Fruit fly (Drosophila melanogaster) whole organism, adult: ENCODE results near the gene scyl.

Source experiments
- CG11617 ChIP-seq: fragments of 200-800 bp; sonication (Bioruptor generic); optimal IDR thresholded peaks from 2 replicates; lab custom pipeline; 2017; ENCODE audit warnings: mild to moderate bottlenecking, missing biosample characterization, missing genetic modification reagents, missing genetic modification characterization
- CG12768 ChIP-seq: fragments of 200-800 bp; sonication (Bioruptor generic); optimal IDR thresholded peaks from 2 replicates; lab custom pipeline; 2017; ENCODE audit warnings: missing biosample characterization, missing genetic modification characterization, mild to moderate bottlenecking, moderate library complexity, missing genetic modification reagents
- CG14711 ChIP-seq: fragments of 200-800 bp; sonication (Bioruptor generic); optimal IDR thresholded peaks from 2 replicates; lab custom pipeline; 2018; ENCODE audit warnings: missing biosample characterization, mild to moderate bottlenecking, missing genetic modification characterization, moderate library complexity
- CG1620 ChIP-seq: fragments of 200-800 bp; sonication (Bioruptor generic); optimal IDR thresholded peaks from 2 replicates; lab custom pipeline; 2016; ENCODE audit warnings: missing biosample characterization, missing genetic modification characterization
- CG33017 ChIP-seq: fragments of 200-800 bp; sonication (Bioruptor generic); optimal IDR thresholded peaks from 2 replicates; lab custom pipeline; 2018; ENCODE audit warnings: missing biosample characterization, mild to moderate bottlenecking, missing genetic modification characterization, moderate library complexity
- CG5204 ChIP-seq: fragments of 200-800 bp; sonication (Bioruptor generic); optimal IDR thresholded peaks from 2 replicates; lab custom pipeline; 2016; ENCODE audit warnings: missing biosample characterization, missing genetic modification characterization
- CG7045 ChIP-seq: fragments of 200-800 bp; sonication (Bioruptor generic); optimal IDR thresholded peaks from 2 replicates; lab custom pipeline; 2017; ENCODE audit warnings: missing biosample characterization, mild to moderate bottlenecking, missing genetic modification characterization
- CG7101 ChIP-seq: fragments of 200-800 bp; sonication (Bioruptor generic); optimal IDR thresholded peaks from 2 replicates; lab custom pipeline; 2018; ENCODE audit warnings: missing biosample characterization, mild to moderate bottlenecking, missing genetic modification characterization, moderate library complexity
- Clk ChIP-seq: fragments of 200-800 bp; sonication (Bioruptor generic); optimal IDR thresholded peaks from 2 replicates; lab custom pipeline; 2017; ENCODE audit warnings: missing biosample characterization, missing genetic modification characterization
- Crg-1 ChIP-seq: fragments of 200-800 bp; sonication (Bioruptor generic); optimal IDR thresholded peaks from 2 replicates; lab custom pipeline; 2016; ENCODE audit warnings: missing biosample characterization, missing genetic modification characterization
- Hr96 ChIP-seq: fragments of 200-800 bp; sonication (Bioruptor generic); optimal IDR thresholded peaks from 2 replicates; lab custom pipeline; 2016; ENCODE audit warnings: missing biosample characterization, missing genetic modification characterization
- Mnt ChIP-seq: fragments of 200-800 bp; sonication (Bioruptor generic); optimal IDR thresholded peaks from 2 replicates; lab custom pipeline; 2016; ENCODE audit warnings: missing biosample characterization, mild to moderate bottlenecking, missing genetic modification characterization
- bab1 ChIP-seq: fragments of 200-800 bp; sonication (Bioruptor generic); optimal IDR thresholded peaks from 3 replicates; lab custom pipeline; 2019; ENCODE audit warnings: missing biosample characterization, mild to moderate bottlenecking, missing genetic modification characterization, moderate library complexity
- cic ChIP-seq: fragments of 200-800 bp; sonication (Bioruptor generic); optimal IDR thresholded peaks from 2 replicates; lab custom pipeline; 2017; ENCODE audit warnings: missing biosample characterization, mild to moderate bottlenecking, missing genetic modification characterization, moderate library complexity
- cnc ChIP-seq, 2 experiments: fragments of >200 bp; optimal IDR thresholded peaks; 2 replicates each; lab custom pipeline; 2017
- kay ChIP-seq: fragments of 200-800 bp; sonication (Bioruptor generic); peaks from one replicate; lab custom pipeline; 2016; ENCODE audit warnings: missing biosample characterization, missing genetic modification characterization, borderline replicate concordance
- ovo ChIP-seq: fragments of 200-800 bp; sonication (Bioruptor generic); optimal IDR thresholded peaks from 2 replicates; lab custom pipeline; 2016; ENCODE audit warnings: missing biosample characterization, missing genetic modification characterization
- pad ChIP-seq: fragments of 200-800 bp; sonication (Bioruptor generic); optimal IDR thresholded peaks from 3 replicates; lab custom pipeline; 2017; ENCODE audit warnings: missing biosample characterization, missing genetic modification characterization, mild to moderate bottlenecking, moderate library complexity, missing genetic modification reagents
- tj ChIP-seq: fragments of 200-800 bp; sonication (Bioruptor generic); optimal IDR thresholded peaks from 3 replicates; lab custom pipeline; 2017; ENCODE audit warnings: missing biosample characterization, mild to moderate bottlenecking, missing genetic modification characterization, moderate library complexity
- toe ChIP-seq: fragments of 200-800 bp; sonication (Bioruptor generic); optimal IDR thresholded peaks from 2 replicates; lab custom pipeline; 2016; ENCODE audit warnings: missing biosample characterization, missing genetic modification characterization

The scyl gene

DNA sequence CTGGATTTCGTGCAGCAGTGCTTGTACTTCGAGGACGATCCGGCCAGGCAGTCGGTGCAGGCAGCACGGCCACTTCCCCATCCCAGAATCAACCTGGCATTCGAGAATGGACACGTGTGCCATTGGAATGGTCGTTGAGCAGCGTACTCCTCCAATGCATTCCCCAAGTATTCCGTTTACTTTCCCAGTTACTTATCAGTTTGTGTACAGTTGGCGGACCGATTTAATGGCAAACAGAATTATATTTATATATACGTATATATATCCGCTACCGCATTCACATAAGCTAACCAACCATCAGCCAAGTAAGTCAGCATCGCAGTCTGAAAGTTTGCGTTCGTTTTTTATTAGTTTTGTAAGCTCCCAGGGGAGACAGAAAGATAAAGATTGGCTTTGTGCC, 38.5 kb upstream of the scyl start:
- no peak for TF ChIP-seq pad
- TF ChIP-seq Crg-1, result no peak
- peak; percentile 68 for TF ChIP-seq cic (GFP tag; lab: Kevin White, UChicago)
- TF ChIP-seq CG7101 (tag; lab: Kevin White, UChicago), result no peak
- TF ChIP-seq CG11617 (GFP tag; lab: Kevin White, UChicago), result no peak
- TF ChIP-seq CG7045, result no peak
- TF ChIP-seq Mnt (GFP tag; lab: Kevin White, UChicago), result no peak
- TF ChIP-seq CG5204 (GFP tag; lab: Kevin White, UChicago), result no peak
- no peak for TF ChIP-seq Clk (GFP tag; lab: Kevin White, UChicago)
- no peak for TF ChIP-seq Hr96 (GFP tag; lab: Kevin White, UChicago)
- no peak for TF ChIP-seq CG33017 (tag; lab: Kevin White, UChicago)
- TF ChIP-seq CG14711 (tag; lab: Kevin White, UChicago), result no peak
- TF ChIP-seq bab1 (GFP tag; lab: Kevin White, UChicago), result no peak
- TF ChIP-seq tj (GFP tag; lab: Kevin White, UChicago), result no peak
- no peak for TF ChIP-seq toe (GFP tag; lab: Kevin White, UChicago)
- peak; percentile 88 for TF ChIP-seq kay (GFP tag; lab: Kevin White, UChicago)
- no peak for TF ChIP-seq ovo
- TF ChIP-seq CG12768 (GFP tag; lab: Kevin White, UChicago), result peak; percentile 12
- no peak for TF ChIP-seq CG1620 (GFP tag; lab: Kevin White, UChicago)
- no peak for TF ChIP-seq cnc (optimal IDR thresholded peaks at IDR 0.05; lab: Kevin White, UChicago)

DNA sequence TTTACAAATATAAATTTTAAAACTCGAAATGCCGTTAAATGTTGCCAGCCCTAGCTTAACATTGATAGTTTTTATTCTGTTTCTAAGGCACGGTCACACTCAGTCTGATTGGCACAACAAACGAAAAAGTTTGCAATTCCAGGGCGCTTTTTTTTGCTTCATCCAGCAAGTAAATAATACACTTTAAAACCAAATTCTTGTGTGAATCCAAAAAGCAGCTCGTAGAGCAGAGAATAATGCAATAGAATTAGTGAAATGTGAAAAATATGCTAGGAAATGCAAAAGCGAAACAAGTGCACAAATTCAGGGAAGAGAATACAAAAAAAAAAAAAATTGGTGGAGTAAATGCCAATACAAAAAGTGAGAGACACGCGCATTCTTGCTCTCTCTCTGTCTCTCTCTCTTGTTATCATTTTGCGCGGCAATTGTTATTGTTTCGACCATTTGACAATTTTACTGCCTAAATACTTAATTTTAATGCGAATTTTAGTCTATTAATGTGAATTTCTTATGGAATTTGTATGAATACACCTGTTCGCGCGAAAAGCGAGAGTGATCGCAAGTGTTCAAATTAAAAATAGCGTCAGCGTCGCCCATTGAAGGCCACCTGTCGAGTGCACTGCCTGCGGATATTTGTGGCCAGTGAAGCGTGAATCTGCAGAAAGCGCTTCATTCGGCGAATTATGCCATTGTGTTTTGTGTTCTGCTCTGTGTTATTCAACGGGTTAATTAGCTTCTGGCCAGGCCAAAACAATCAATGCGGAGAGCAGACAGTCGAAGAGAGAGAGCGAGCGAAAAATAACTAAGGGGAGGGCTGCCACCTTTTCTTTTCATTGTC, 37.5 kb upstream of the scyl start, which contains the start of gene CG42671:
TSS of gene CG42671 (plus strand) at position 100 of the 838 bp plus-strand sequence.
- TF ChIP-seq CG5204 (GFP tag; lab: Kevin White, UChicago), result no peak
- TF ChIP-seq Clk (GFP tag; lab: Kevin White, UChicago), result no peak
- peak; percentile 50 for TF ChIP-seq bab1 (GFP tag; lab: Kevin White, UChicago)
- peak; percentile 48 for TF ChIP-seq CG1620 (GFP tag; lab: Kevin White, UChicago)
- TF ChIP-seq Mnt (GFP tag; lab: Kevin White, UChicago), result peak; percentile 55
- TF ChIP-seq Crg-1, result no peak
- no peak for TF ChIP-seq ovo
- no peak for TF ChIP-seq CG14711 (tag; lab: Kevin White, UChicago)
- TF ChIP-seq CG7045, result no peak
- TF ChIP-seq kay (GFP tag; lab: Kevin White, UChicago), result peak; percentile 27
- peak; percentile 7 for TF ChIP-seq CG33017 (tag; lab: Kevin White, UChicago)
- TF ChIP-seq CG12768 (GFP tag; lab: Kevin White, UChicago), result no peak
- no peak for TF ChIP-seq pad
- peak; percentile 29 for TF ChIP-seq cic (GFP tag; lab: Kevin White, UChicago)
- TF ChIP-seq CG7101 (tag; lab: Kevin White, UChicago), result peak; percentile 4
- no peak for TF ChIP-seq CG11617 (GFP tag; lab: Kevin White, UChicago)
- peak; percentile 67 for TF ChIP-seq tj (GFP tag; lab: Kevin White, UChicago)
- no peak for TF ChIP-seq toe (GFP tag; lab: Kevin White, UChicago)
- no peak for TF ChIP-seq Hr96 (GFP tag; lab: Kevin White, UChicago)
- no peak for TF ChIP-seq cnc (optimal IDR thresholded peaks at IDR 0.05; lab: Kevin White, UChicago)

DNA sequence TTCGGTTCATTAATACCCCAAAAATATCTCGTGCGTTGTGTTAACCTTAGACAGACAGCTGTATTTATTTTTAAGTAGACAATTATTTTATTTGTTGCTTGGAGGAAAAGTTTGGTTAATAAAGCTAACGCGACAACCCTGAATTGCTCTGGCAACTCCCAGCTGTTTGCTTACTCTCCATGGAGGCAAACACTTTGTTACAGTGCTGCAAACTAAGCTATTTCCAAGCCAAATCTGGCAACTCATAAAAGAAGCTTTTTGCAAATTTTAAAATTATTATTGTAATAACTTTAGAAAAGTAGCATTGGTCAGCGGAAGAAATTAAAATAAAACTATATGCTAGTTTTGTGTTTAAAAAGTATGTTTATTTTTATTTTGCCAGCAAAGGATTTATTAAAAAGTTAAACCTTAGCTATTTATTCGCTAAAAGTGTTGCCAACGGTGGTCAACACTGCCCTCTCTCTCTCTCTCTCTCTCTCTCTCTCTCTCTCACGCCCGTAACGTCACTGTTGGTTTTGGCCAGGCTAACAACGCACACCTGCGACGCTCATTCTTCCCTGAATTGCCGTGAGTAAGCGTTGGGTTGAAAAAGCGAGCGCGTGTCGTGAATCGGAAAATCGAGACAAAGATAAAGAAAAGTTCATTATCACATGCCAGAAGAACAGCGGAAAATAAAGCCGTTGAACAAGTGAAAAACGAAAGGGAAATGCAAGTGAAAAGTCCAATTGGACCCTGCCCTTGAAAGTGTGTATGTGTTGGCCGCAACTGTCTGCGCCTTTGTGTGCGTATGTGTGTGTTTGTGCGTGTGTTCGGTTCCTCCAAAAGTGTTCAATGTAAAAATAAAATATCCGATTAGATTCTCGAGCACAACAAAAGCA, 36.6 kb upstream of the scyl start:
- TF ChIP-seq kay (GFP tag; lab: Kevin White, UChicago) (peak; percentile 96), CG11617 (GFP tag; lab: Kevin White, UChicago) (peak; percentile 77), Hr96 (GFP tag; lab: Kevin White, UChicago) (peak; percentile 69), pad (peak; percentile 62), CG12768 (GFP tag; lab: Kevin White, UChicago) (peak; percentile 85), CG5204 (GFP tag; lab: Kevin White, UChicago) (no peak), CG33017 (tag; lab: Kevin White, UChicago) (peak; percentile 89), CG1620 (GFP tag; lab: Kevin White, UChicago) (no peak), bab1 (GFP tag; lab: Kevin White, UChicago) (peak; percentile 88), Mnt (GFP tag; lab: Kevin White, UChicago) (peak; percentile 60), CG7045 (peak; percentile 81), cnc (optimal IDR thresholded peaks at IDR 0.05; lab: Kevin White, UChicago) (no peak), toe (GFP tag; lab: Kevin White, UChicago) (peak; percentile 74), ovo (no peak), Clk (GFP tag; lab: Kevin White, UChicago) (peak; percentile 79), CG7101 (tag; lab: Kevin White, UChicago) (peak; percentile 88), tj (GFP tag; lab: Kevin White, UChicago) (no peak), Crg-1 (peak; percentile 79), cic (GFP tag; lab: Kevin White, UChicago) (peak; percentile 64), CG14711 (tag; lab: Kevin White, UChicago) (peak; percentile 99)

DNA sequence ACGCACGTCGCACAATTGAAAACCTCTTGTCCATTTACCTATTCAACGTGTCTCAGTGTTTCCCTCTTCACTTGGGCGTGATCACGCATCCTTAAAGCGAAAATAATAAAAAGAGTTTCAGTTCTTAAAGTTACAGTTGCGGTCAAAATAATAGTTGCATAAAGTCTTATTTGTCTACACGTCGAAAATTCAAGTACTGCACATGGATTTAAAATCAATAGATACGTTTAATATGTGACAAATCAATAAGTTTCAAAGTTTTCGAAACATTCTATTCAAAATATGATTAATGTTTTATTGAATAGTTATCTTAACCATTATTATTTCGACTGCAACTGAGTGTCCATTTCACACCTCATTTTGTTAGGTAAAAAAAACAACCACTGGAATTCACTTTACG, 35.9 kb upstream of the scyl start:
- TF ChIP-seq kay (GFP tag; lab: Kevin White, UChicago), result no peak
- TF ChIP-seq bab1 (GFP tag; lab: Kevin White, UChicago), result no peak
- TF ChIP-seq toe (GFP tag; lab: Kevin White, UChicago), result no peak
